Fruit fly (Drosophila melanogaster) S2 (cell line): ENCODE results near the gene CG13760.
A peak's percentile ranks its signal among the peaks of the same experiment; 100 is the strongest.

Experiments
- CG8478 ChIP-seq: fragments of >200 bp; optimal IDR thresholded peaks from 2 replicates; lab custom pipeline; 2018
- CTCF ChIP-seq, 2 experiments: fragments of >200 bp; optimal IDR thresholded peaks; 2 replicates each; lab custom pipeline; 2018

- TF ChIP-seq CG8478 (lab: Kevin White, UChicago) = no peak
- TF ChIP-seq CTCF (optimal IDR thresholded peaks at IDR 0.05; lab: Kevin White, UChicago) = peak in 1 of 2 experiments; percentile 19
Measured at dm6 chrX:2585716-2586082, 200 bp upstream of the CG13760 start, which contains the start of gene wds.
